Fruit fly (Drosophila melanogaster) whole organism, embryonic: Measurements from ENCODE around the gene Rab18.

ENCODE experiments used
- Adf1 ChIP-seq: fragments of 200-800 bp; sonication (Bioruptor generic); IDR thresholded peaks from 2 replicates; pipeline ENCODE4 v1.3.6; 2022; ENCODE audit warnings: missing biosample characterization, missing genetic modification characterization
- Bteb2 ChIP-seq: fragments of 200-800 bp; sonication (Bioruptor generic); optimal IDR thresholded peaks from 2 replicates; lab custom pipeline; 2016; ENCODE audit warnings: missing biosample characterization, missing genetic modification characterization
- CG10565 ChIP-seq: fragments of 200-800 bp; sonication (Bioruptor generic); optimal IDR thresholded peaks from 3 replicates; lab custom pipeline; 2016; ENCODE audit warnings: missing biosample characterization, mild to moderate bottlenecking, missing genetic modification characterization
- CG11085 ChIP-seq: fragments of 200-800 bp; sonication (Bioruptor generic); IDR thresholded peaks from 2 replicates; pipeline ENCODE4 v1.3.6; 2022; ENCODE audit warnings: missing biosample characterization, missing genetic modification characterization
- CG12219 ChIP-seq: fragments of 200-800 bp; sonication (Bioruptor generic); optimal IDR thresholded peaks from 3 replicates; lab custom pipeline; 2018; ENCODE audit warnings: missing biosample characterization, mild to moderate bottlenecking, missing genetic modification characterization
- CG1233 ChIP-seq: fragments of 200-800 bp; sonication (Bioruptor generic); optimal IDR thresholded peaks from 4 replicates; lab custom pipeline; 2018; ENCODE audit warnings: missing biosample characterization, mild to moderate bottlenecking, missing genetic modification characterization
- CG12659 ChIP-seq: fragments of 200-800 bp; sonication (Bioruptor generic); optimal IDR thresholded peaks from 3 replicates; lab custom pipeline; 2017; ENCODE audit warnings: mild to moderate bottlenecking, missing biosample characterization, missing genetic modification reagents, missing genetic modification characterization
- CG14710 ChIP-seq: fragments of 200-800 bp; sonication (Bioruptor generic); optimal IDR thresholded peaks from 3 replicates; lab custom pipeline; 2019; ENCODE audit warnings: missing biosample characterization, mild to moderate bottlenecking, missing genetic modification characterization, moderate library complexity
- CG15601 ChIP-seq: fragments of 200-800 bp; sonication (Bioruptor generic); optimal IDR thresholded peaks from 3 replicates; lab custom pipeline; 2019; ENCODE audit warnings: missing biosample characterization, mild to moderate bottlenecking, missing genetic modification characterization, moderate library complexity
- CG17328 ChIP-seq: fragments of 200-800 bp; sonication (Bioruptor generic); IDR thresholded peaks from 2 replicates; pipeline ENCODE4 v1.3.6; 2022; ENCODE audit warnings: missing biosample characterization, missing genetic modification characterization
- CG17361 ChIP-seq: fragments of 200-800 bp; sonication (Bioruptor generic); IDR thresholded peaks from 3 replicates; pipeline ENCODE4 v1.3.6; 2022; ENCODE audit warnings: missing biosample characterization, missing genetic modification characterization
- CG17829 ChIP-seq: fragments of 200-800 bp; optimal IDR thresholded peaks from 2 replicates; lab custom pipeline; 2019; ENCODE audit warnings: missing biosample characterization, mild to moderate bottlenecking, missing genetic modification characterization, moderate library complexity
- CG17912 ChIP-seq: fragments of 200-800 bp; sonication (Bioruptor generic); optimal IDR thresholded peaks from 2 replicates; lab custom pipeline; 2018; ENCODE audit warnings: missing biosample characterization, mild to moderate bottlenecking, missing genetic modification characterization
- CG18764 ChIP-seq: fragments of 200-800 bp; sonication (Bioruptor generic); optimal IDR thresholded peaks from 3 replicates; lab custom pipeline; 2016; ENCODE audit warnings: missing biosample characterization, missing genetic modification characterization
- CG3065 ChIP-seq: fragments of 200-800 bp; sonication (Bioruptor generic); optimal IDR thresholded peaks from 2 replicates; lab custom pipeline; 2016; ENCODE audit warnings: missing biosample characterization, missing genetic modification characterization
- CG31388 ChIP-seq: fragments of 200-800 bp; sonication (Bioruptor generic); optimal IDR thresholded peaks from 2 replicates; lab custom pipeline; 2016; ENCODE audit warnings: missing biosample characterization, missing genetic modification characterization
- CG34224 ChIP-seq: fragments of 200-800 bp; sonication (Bioruptor generic); IDR thresholded peaks from 3 replicates; pipeline ENCODE4 v1.3.6; 2022; ENCODE audit warnings: missing biosample characterization, missing genetic modification characterization; ENCODE audit not compliant: partially characterized antibody
- CG4360 ChIP-seq: fragments of 200-800 bp; sonication (Bioruptor generic); IDR thresholded peaks from 2 replicates; pipeline ENCODE4 v1.3.6; 2022; ENCODE audit warnings: missing biosample characterization, missing genetic modification characterization
- CG6765 ChIP-seq: fragments of 200-800 bp; sonication (Bioruptor generic); optimal IDR thresholded peaks from 3 replicates; lab custom pipeline; 2017; ENCODE audit warnings: missing biosample characterization, mild to moderate bottlenecking, missing genetic modification characterization
- CG8089 ChIP-seq: fragments of 200-800 bp; sonication (Bioruptor generic); optimal IDR thresholded peaks from 3 replicates; lab custom pipeline; 2016; ENCODE audit warnings: missing biosample characterization, missing genetic modification characterization
- CG8281 ChIP-seq: fragments of 200-800 bp; sonication (Bioruptor generic); optimal IDR thresholded peaks from 2 replicates; lab custom pipeline; 2018; ENCODE audit warnings: missing biosample characterization, mild to moderate bottlenecking, missing genetic modification characterization, moderate library complexity
- CG9817 ChIP-seq: fragments of 200-800 bp; sonication (Bioruptor generic); optimal IDR thresholded peaks from 2 replicates; lab custom pipeline; 2018; ENCODE audit warnings: missing biosample characterization, mild to moderate bottlenecking, missing genetic modification characterization, moderate library complexity
- Deaf1 ChIP-seq: fragments of 200-800 bp; optimal IDR thresholded peaks from 3 replicates; lab custom pipeline; 2019; ENCODE audit warnings: missing biosample characterization, mild to moderate bottlenecking, missing genetic modification characterization, moderate library complexity
- Drgx ChIP-seq: fragments of 200-800 bp; sonication (Bioruptor generic); IDR thresholded peaks from 2 replicates; pipeline ENCODE4 v1.3.6; 2022; ENCODE audit warnings: missing biosample characterization, missing genetic modification characterization
- Fer1 ChIP-seq: fragments of 200-800 bp; sonication (Bioruptor generic); optimal IDR thresholded peaks from 2 replicates; lab custom pipeline; 2017; ENCODE audit warnings: missing biosample characterization, mild to moderate bottlenecking, missing genetic modification characterization
- Fer2 ChIP-seq: fragments of 200-800 bp; sonication (Bioruptor generic); optimal IDR thresholded peaks from 2 replicates; lab custom pipeline; 2018; ENCODE audit warnings: missing biosample characterization, mild to moderate bottlenecking, missing genetic modification characterization, moderate library complexity
- Hr51 ChIP-seq, 2 experiments: fragments of 200-800 bp; sonication (Bioruptor generic); optimal IDR thresholded peaks; 2 replicates in 1 of 2; 3 replicates in 1 of 2; lab custom pipeline; 2016 to 2018; ENCODE audit warnings: missing biosample characterization in 2 of 2, missing genetic modification characterization in 2 of 2, mild to moderate bottlenecking in 1 of 2, moderate library complexity in 1 of 2
- Hsf ChIP-seq: fragments of 200-800 bp; sonication (Bioruptor generic); optimal IDR thresholded peaks from 3 replicates; lab custom pipeline; 2016; ENCODE audit warnings: missing biosample characterization, missing genetic modification characterization
- Lpt ChIP-seq: fragments of >200 bp; optimal IDR thresholded peaks from 2 replicates; lab custom pipeline; 2018; ENCODE audit warnings: missing biosample characterization, missing genetic modification characterization
- NK7.1 ChIP-seq: fragments of 200-800 bp; sonication (Bioruptor generic); optimal IDR thresholded peaks from 3 replicates; lab custom pipeline; 2016; ENCODE audit warnings: missing biosample characterization, missing genetic modification characterization
- Ptx1 ChIP-seq: fragments of 200-800 bp; sonication (Bioruptor generic); IDR thresholded peaks from 2 replicates; pipeline ENCODE4 v1.3.6; 2022; ENCODE audit warnings: missing biosample characterization, missing genetic modification characterization
- YL-1 ChIP-seq: fragments of 200-800 bp; sonication (Bioruptor generic); optimal IDR thresholded peaks from 3 replicates; lab custom pipeline; 2017; ENCODE audit warnings: missing biosample characterization, mild to moderate bottlenecking, missing genetic modification characterization
- aop ChIP-seq: fragments of 200-800 bp; sonication (Bioruptor generic); IDR thresholded peaks from 2 replicates; pipeline ENCODE4 v1.3.6; 2022; ENCODE audit warnings: missing biosample characterization, missing genetic modification characterization
- ap ChIP-seq: fragments of 200-800 bp; sonication (Bioruptor generic); IDR thresholded peaks from 2 replicates; pipeline ENCODE4 v1.3.6; 2022; ENCODE audit warnings: missing biosample characterization, missing genetic modification characterization
- bowl ChIP-seq: fragments of 200-800 bp; sonication (Bioruptor generic); IDR thresholded peaks from 2 replicates; pipeline ENCODE4 v1.3.6; 2022; ENCODE audit warnings: missing biosample characterization, missing genetic modification characterization
- cato ChIP-seq: fragments of 200-800 bp; sonication (Bioruptor generic); optimal IDR thresholded peaks from 2 replicates; lab custom pipeline; 2016; ENCODE audit warnings: missing biosample characterization, missing genetic modification characterization, borderline replicate concordance
- chn ChIP-seq: fragments of 200-800 bp; sonication (Bioruptor generic); optimal IDR thresholded peaks from 2 replicates; lab custom pipeline; 2016; ENCODE audit warnings: missing biosample characterization, missing genetic modification characterization
- cwo ChIP-seq: fragments of 200-800 bp; sonication (Bioruptor generic); optimal IDR thresholded peaks from 3 replicates; lab custom pipeline; 2017; ENCODE audit warnings: missing biosample characterization, missing genetic modification characterization, mild to moderate bottlenecking, moderate library complexity, missing genetic modification reagents
- gsb-n ChIP-seq: fragments of 200-800 bp; sonication (Bioruptor generic); optimal IDR thresholded peaks from 3 replicates; lab custom pipeline; 2018; ENCODE audit warnings: missing biosample characterization, mild to moderate bottlenecking, missing genetic modification characterization
- inv ChIP-seq: fragments of 200-800 bp; sonication (Bioruptor generic); IDR thresholded peaks from 2 replicates; pipeline ENCODE4 v1.3.6; 2022; ENCODE audit warnings: missing biosample characterization, missing genetic modification characterization; ENCODE audit not compliant: partially characterized antibody
- onecut ChIP-seq: fragments of 200-800 bp; sonication (Bioruptor generic); IDR thresholded peaks from 2 replicates; pipeline ENCODE4 v1.3.6; 2022; ENCODE audit warnings: missing biosample characterization, missing genetic modification characterization
- pros ChIP-seq: fragments of 200-800 bp; sonication (Bioruptor generic); optimal IDR thresholded peaks from 3 replicates; lab custom pipeline; 2019; ENCODE audit warnings: missing biosample characterization, mild to moderate bottlenecking, missing genetic modification characterization, moderate library complexity
- pzg ChIP-seq: fragments of 200-800 bp; sonication (Bioruptor generic); optimal IDR thresholded peaks from 3 replicates; lab custom pipeline; 2018; ENCODE audit warnings: missing biosample characterization, mild to moderate bottlenecking, missing genetic modification characterization, moderate library complexity
- sim ChIP-seq: fragments of 200-800 bp; sonication (Bioruptor generic); IDR thresholded peaks from 2 replicates; pipeline ENCODE4 v1.3.6; 2022; ENCODE audit warnings: missing biosample characterization, missing genetic modification characterization
- so ChIP-seq: fragments of 200-800 bp; sonication (Bioruptor generic); IDR thresholded peaks from 3 replicates; pipeline ENCODE4 v1.3.6; 2022; ENCODE audit warnings: missing biosample characterization, missing genetic modification characterization
- tgo ChIP-seq: fragments of 200-800 bp; sonication (Bioruptor generic); IDR thresholded peaks from 3 replicates; pipeline ENCODE4 v1.3.6; 2022; ENCODE audit warnings: missing biosample characterization, missing genetic modification characterization
- trem ChIP-seq: fragments of 200-800 bp; optimal IDR thresholded peaks from 3 replicates; lab custom pipeline; 2019; ENCODE audit warnings: missing biosample characterization, mild to moderate bottlenecking, missing genetic modification characterization, moderate library complexity
- unc-4 ChIP-seq: fragments of 200-800 bp; sonication (Bioruptor generic); IDR thresholded peaks from 2 replicates; pipeline ENCODE4 v1.3.6; 2022; ENCODE audit warnings: missing biosample characterization, missing genetic modification characterization; ENCODE audit not compliant: partially characterized antibody
- vfl ChIP-seq: fragments of 200-800 bp; sonication (Bioruptor generic); optimal IDR thresholded peaks from 2 replicates; lab custom pipeline; 2016; ENCODE audit warnings: missing biosample characterization, missing genetic modification characterization
- zen ChIP-seq: fragments of 200-800 bp; sonication (Bioruptor generic); optimal IDR thresholded peaks from 3 replicates; lab custom pipeline; 2018; ENCODE audit warnings: missing biosample characterization, mild to moderate bottlenecking, missing genetic modification characterization, moderate library complexity

Gene Rab18

dm6 chrX:5648437-5648959 is 23.1 kb downstream of the Rab18 start, which contains the start of gene OtopLa (continued):
- TF ChIP-seq Hsf (GFP tag; lab: Kevin White, UChicago) (peak; percentile 82), CG14710 (tag; lab: Kevin White, UChicago) (peak; percentile 78), unc-4 (GFP tag; lab: Robert Waterston, UW) (no peak), CG1233 (GFP tag; lab: Kevin White, UChicago) (peak; percentile 75), Ptx1 (GFP tag; lab: Robert Waterston, UW) (peak; percentile 88), Hr51 (GFP tag; optimal IDR thresholded peaks at IDR 0.05; lab: Kevin White, UChicago) (peak; percentile 58 to 82), Adf1 (GFP tag; lab: Robert Waterston, UW) (peak; percentile 62), bowl (GFP tag; lab: Robert Waterston, UW) (peak; percentile 77), CG3065 (peak; percentile 34), Drgx (GFP tag; lab: Robert Waterston, UW) (peak; percentile 89), cwo (GFP tag; lab: Kevin White, UChicago) (peak; percentile 69), CG12659 (GFP tag; lab: Kevin White, UChicago) (peak; percentile 78), CG11085 (GFP tag; lab: Robert Waterston, UW) (peak; percentile 37; the same call in 1 of the 2 replicates), chn (peak; percentile 70), sim (GFP tag; lab: Robert Waterston, UW) (peak; percentile 67; the same call in 1 of the 2 replicates), gsb-n (tag; lab: Kevin White, UChicago) (peak; percentile 85), CG6765 (GFP tag; lab: Kevin White, UChicago) (peak; percentile 40), onecut (GFP tag; lab: Robert Waterston, UW) (peak; percentile 77), Lpt (GFP tag; lab: Kevin White, UChicago) (no peak), CG8089 (GFP tag; lab: Kevin White, UChicago) (peak; percentile 76), inv (no peak), pzg (GFP tag; lab: Kevin White, UChicago) (no peak), CG15601 (tag; lab: Kevin White, UChicago) (peak; percentile 76), CG17361 (GFP tag; lab: Robert Waterston, UW) (peak; percentile 85), YL-1 (peak; percentile 7), CG18764 (GFP tag; lab: Kevin White, UChicago) (peak; percentile 68), CG34224 (no peak), CG9817 (tag; lab: Kevin White, UChicago) (peak; percentile 69), ap (GFP tag; lab: Robert Waterston, UW) (peak; percentile 64), Fer1 (GFP tag; lab: Kevin White, UChicago) (peak; percentile 87), CG17829 (peak; percentile 72), CG12219 (GFP tag; lab: Kevin White, UChicago) (peak; percentile 76), Fer2 (tag; lab: Kevin White, UChicago) (peak; percentile 57), aop (GFP tag; lab: Robert Waterston, UW) (peak; percentile 79), zen (tag; lab: Kevin White, UChicago) (peak; percentile 71), Bteb2 (GFP tag; lab: Kevin White, UChicago) (peak; percentile 57), CG17328 (GFP tag; lab: Robert Waterston, UW) (peak; percentile 91), vfl (GFP tag; lab: Kevin White, UChicago) (peak; percentile 43), CG8281 (tag; lab: Kevin White, UChicago) (peak; percentile 59), so (GFP tag; lab: Robert Waterston, UW) (peak; percentile 90), NK7.1 (GFP tag; lab: Kevin White, UChicago) (peak; percentile 74), trem (tag; lab: Kevin White, UChicago) (peak; percentile 70), tgo (GFP tag; lab: Robert Waterston, UW) (peak; percentile 84), CG10565 (GFP tag; lab: Kevin White, UChicago) (peak; percentile 46), CG31388 (GFP tag; lab: Kevin White, UChicago) (peak; percentile 60), pros (GFP tag; lab: Kevin White, UChicago) (no peak), cato (peak; percentile 36), Deaf1 (tag; lab: Kevin White, UChicago) (peak; percentile 54), CG17912 (GFP tag; lab: Kevin White, UChicago) (no peak), CG4360 (GFP tag; lab: Robert Waterston, UW) (peak; percentile 72)
